Fruit fly (Drosophila melanogaster) whole organism, prepupa: Measurements from ENCODE around the gene CG13930.

Source experiments
- CG11762 ChIP-seq: fragments of 200-800 bp; sonication (Bioruptor generic); optimal IDR thresholded peaks from 3 replicates; lab custom pipeline; 2016; ENCODE audit warnings: missing biosample characterization, missing genetic modification characterization; ENCODE audit not compliant: insufficient read depth
- salr ChIP-seq, 2 experiments: fragments of 200-800 bp; sonication (Bioruptor generic); optimal IDR thresholded peaks; 3 replicates each; lab custom pipeline; 2016 to 2018; ENCODE audit warnings: missing biosample characterization in 2 of 2, missing genetic modification characterization in 2 of 2, mild to moderate bottlenecking in 1 of 2

DNA sequence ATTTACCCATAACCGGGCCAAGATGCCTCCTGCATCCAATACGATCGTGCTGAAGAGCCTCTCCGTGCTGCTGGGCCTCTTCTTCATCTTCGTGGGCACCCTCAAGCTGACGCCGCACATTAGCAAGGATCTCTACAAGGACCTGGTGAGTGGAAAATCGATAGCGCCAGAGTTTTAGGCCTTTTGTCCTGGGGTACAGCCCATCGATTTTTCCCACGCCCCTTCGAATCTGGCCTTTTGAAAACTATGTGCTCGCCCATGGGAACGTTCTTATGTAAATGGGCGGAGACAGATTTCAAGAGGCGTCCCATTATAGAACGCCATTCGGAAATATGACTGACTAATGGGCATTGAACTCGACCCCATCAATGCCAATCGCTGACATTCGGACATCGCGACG is 23.2 kb downstream of the CG13930 start:
- TF ChIP-seq salr (GFP tag; optimal IDR thresholded peaks at IDR 0.05; lab: Kevin White, UChicago) (no peak), CG11762 (no peak)
